Fruit fly (Drosophila melanogaster) whole organism, embryonic: ENCODE results near the gene CdGAPr.

Experiments
- ATbp ChIP-seq: fragments of 200-800 bp; sonication (Bioruptor generic); optimal IDR thresholded peaks from 2 replicates; lab custom pipeline; 2017; ENCODE audit warnings: missing biosample characterization, mild to moderate bottlenecking, missing genetic modification characterization, missing genetic modification reagents
- CG10209 ChIP-seq: fragments of 200-800 bp; sonication (Bioruptor generic); optimal IDR thresholded peaks from 3 replicates; lab custom pipeline; 2017; ENCODE audit warnings: missing biosample characterization, mild to moderate bottlenecking, missing genetic modification characterization, missing genetic modification reagents
- CG1233 ChIP-seq: fragments of 200-800 bp; sonication (Bioruptor generic); optimal IDR thresholded peaks from 4 replicates; lab custom pipeline; 2018; ENCODE audit warnings: missing biosample characterization, mild to moderate bottlenecking, missing genetic modification characterization
- CG12659 ChIP-seq: fragments of 200-800 bp; sonication (Bioruptor generic); optimal IDR thresholded peaks from 3 replicates; lab custom pipeline; 2017; ENCODE audit warnings: mild to moderate bottlenecking, missing biosample characterization, missing genetic modification reagents, missing genetic modification characterization
- CG15514 ChIP-seq: fragments of 200-800 bp; sonication (Bioruptor generic); optimal IDR thresholded peaks from 3 replicates; lab custom pipeline; 2017; ENCODE audit warnings: missing biosample characterization, missing genetic modification characterization, mild to moderate bottlenecking, moderate library complexity, missing genetic modification reagents
- CG15601 ChIP-seq: fragments of 200-800 bp; sonication (Bioruptor generic); optimal IDR thresholded peaks from 3 replicates; lab custom pipeline; 2019; ENCODE audit warnings: missing biosample characterization, mild to moderate bottlenecking, missing genetic modification characterization, moderate library complexity
- CG1647 ChIP-seq: fragments of 200-800 bp; sonication (Bioruptor generic); optimal IDR thresholded peaks from 3 replicates; lab custom pipeline; 2016; ENCODE audit warnings: missing biosample characterization, missing genetic modification characterization
- CG16815 ChIP-seq: fragments of 200-800 bp; sonication (Bioruptor generic); optimal IDR thresholded peaks from 3 replicates; lab custom pipeline; 2017; ENCODE audit warnings: missing biosample characterization, mild to moderate bottlenecking, missing genetic modification characterization
- CG17186 ChIP-seq: fragments of 200-800 bp; sonication (Bioruptor generic); optimal IDR thresholded peaks from 3 replicates; lab custom pipeline; 2017; ENCODE audit warnings: missing biosample characterization, missing genetic modification reagents, missing genetic modification characterization
- CG18011 ChIP-seq: fragments of 200-800 bp; sonication (Bioruptor generic); optimal IDR thresholded peaks from 2 replicates; lab custom pipeline; 2017; ENCODE audit warnings: missing biosample characterization, missing genetic modification characterization, mild to moderate bottlenecking, moderate library complexity, missing genotype
- CG2199 ChIP-seq: fragments of 200-800 bp; sonication (Bioruptor generic); IDR thresholded peaks from 3 replicates; pipeline ENCODE4 v1.3.6; 2022; ENCODE audit warnings: missing biosample characterization, missing genetic modification characterization
- CG2875 ChIP-seq: fragments of 200-800 bp; sonication (Bioruptor generic); optimal IDR thresholded peaks from 2 replicates; lab custom pipeline; 2017; ENCODE audit warnings: missing biosample characterization, mild to moderate bottlenecking, missing genetic modification characterization, missing genetic modification reagents
- CG30020 ChIP-seq: fragments of 200-800 bp; optimal IDR thresholded peaks from 2 replicates; lab custom pipeline; 2019; ENCODE audit warnings: missing biosample characterization, mild to moderate bottlenecking, missing genetic modification characterization, moderate library complexity
- CG34422 ChIP-seq: fragments of 200-800 bp; sonication (Bioruptor generic); IDR thresholded peaks from 3 replicates; pipeline ENCODE4 v1.3.6; 2022; ENCODE audit warnings: missing biosample characterization, missing genetic modification characterization
- CG3726 ChIP-seq: fragments of 200-800 bp; sonication (Bioruptor generic); IDR thresholded peaks from 3 replicates; pipeline ENCODE4, ENCODE4 v1.3.6; 2022; ENCODE audit warnings: missing biosample characterization, missing genetic modification characterization
- CG4360 ChIP-seq: fragments of 200-800 bp; sonication (Bioruptor generic); IDR thresholded peaks from 2 replicates; pipeline ENCODE4 v1.3.6; 2022; ENCODE audit warnings: missing biosample characterization, missing genetic modification characterization
- CG6683 ChIP-seq: fragments of 200-800 bp; sonication (Bioruptor generic); optimal IDR thresholded peaks from 2 replicates; lab custom pipeline; 2017; ENCODE audit warnings: missing biosample characterization, mild to moderate bottlenecking, missing genetic modification characterization, missing genetic modification reagents
- CG8478 ChIP-seq: fragments of >200 bp; optimal IDR thresholded peaks from 2 replicates; lab custom pipeline; 2018
- CG9215 ChIP-seq: fragments of 200-800 bp; sonication (Bioruptor generic); IDR thresholded peaks from 2 replicates; pipeline ENCODE4 v1.3.6; 2022; ENCODE audit warnings: missing biosample characterization, missing genetic modification characterization
- CTCF ChIP-seq: fragments of 200-800 bp; sonication (Bioruptor generic); optimal IDR thresholded peaks from 2 replicates; lab custom pipeline; 2017; ENCODE audit warnings: missing biosample characterization, mild to moderate bottlenecking, missing genetic modification characterization, moderate library complexity
- Chrac-16 ChIP-seq: fragments of 200-800 bp; sonication (Bioruptor generic); optimal IDR thresholded peaks from 3 replicates; lab custom pipeline; 2016; ENCODE audit warnings: missing biosample characterization, missing genetic modification characterization
- Doc3 ChIP-seq: fragments of 200-800 bp; sonication (Bioruptor generic); IDR thresholded peaks from 3 replicates; pipeline ENCODE4 v1.3.6; 2022; ENCODE audit warnings: missing biosample characterization, missing genetic modification characterization; ENCODE audit not compliant: partially characterized antibody
- Dref ChIP-seq: fragments of 200-800 bp; sonication (Bioruptor generic); IDR thresholded peaks from 2 replicates; pipeline ENCODE4 v1.3.6; 2022; ENCODE audit warnings: missing biosample characterization, missing genetic modification characterization
- Eip74EF ChIP-seq, 2 experiments: fragments of 200-800 bp in 1 of 2; fragments of >200 bp in 1 of 2; sonication (Bioruptor generic) in 1 of 2; optimal IDR thresholded peaks; 2 replicates each; lab custom pipeline; 2017 to 2019; ENCODE audit warnings: missing biosample characterization in 2 of 2, missing genetic modification characterization in 2 of 2, mild to moderate bottlenecking in 1 of 2, moderate library complexity in 1 of 2
- HHEX ChIP-seq: fragments of 200-800 bp; sonication (Bioruptor generic); optimal IDR thresholded peaks from 3 replicates; lab custom pipeline; 2017; ENCODE audit warnings: missing biosample characterization, mild to moderate bottlenecking, missing genetic modification characterization, missing genetic modification reagents
- HmgZ ChIP-seq: fragments of 200-800 bp; sonication (Bioruptor generic); optimal IDR thresholded peaks from 2 replicates; lab custom pipeline; 2018; ENCODE audit warnings: missing biosample characterization, mild to moderate bottlenecking, missing genetic modification characterization
- Hr39 ChIP-seq: fragments of >200 bp; optimal IDR thresholded peaks from 2 replicates; lab custom pipeline; 2017
- MTF-1 ChIP-seq: fragments of 200-800 bp; sonication (Bioruptor generic); optimal IDR thresholded peaks from 2 replicates; lab custom pipeline; 2018; ENCODE audit warnings: missing biosample characterization, mild to moderate bottlenecking, missing genetic modification characterization, borderline replicate concordance
- Max ChIP-seq: fragments of 200-800 bp; sonication (Bioruptor generic); optimal IDR thresholded peaks from 2 replicates; lab custom pipeline; 2016; ENCODE audit warnings: missing biosample characterization, mild to moderate bottlenecking, missing genetic modification characterization
- Neu2 ChIP-seq: fragments of 200-800 bp; sonication (Bioruptor generic); optimal IDR thresholded peaks from 3 replicates; lab custom pipeline; 2016; ENCODE audit warnings: missing biosample characterization, missing genetic modification characterization, borderline replicate concordance
- Nf-YA ChIP-seq: fragments of 200-800 bp; sonication (Bioruptor generic); IDR thresholded peaks from 2 replicates; pipeline ENCODE4 v1.3.6; 2022; ENCODE audit warnings: missing biosample characterization, missing genetic modification characterization
- Nf-YC ChIP-seq: fragments of 200-800 bp; optimal IDR thresholded peaks from 3 replicates; lab custom pipeline; 2019; ENCODE audit warnings: missing biosample characterization, mild to moderate bottlenecking, missing genetic modification characterization, moderate library complexity
- PHDP ChIP-seq: fragments of 200-800 bp; sonication (Bioruptor generic); optimal IDR thresholded peaks from 3 replicates; lab custom pipeline; 2018; ENCODE audit warnings: missing biosample characterization, mild to moderate bottlenecking, missing genetic modification characterization, moderate library complexity
- Sry-β ChIP-seq: fragments of 200-800 bp; sonication (Bioruptor generic); optimal IDR thresholded peaks from 2 replicates; lab custom pipeline; 2018; ENCODE audit warnings: missing biosample characterization, mild to moderate bottlenecking, missing genetic modification characterization, moderate library complexity
- ac ChIP-seq: fragments of 200-800 bp; sonication (Bioruptor generic); optimal IDR thresholded peaks from 3 replicates; lab custom pipeline; 2017; ENCODE audit warnings: missing biosample characterization, mild to moderate bottlenecking, missing genetic modification characterization
- bab2 ChIP-seq: fragments of 200-800 bp; sonication (Bioruptor generic); optimal IDR thresholded peaks from 2 replicates; lab custom pipeline; 2016; ENCODE audit warnings: missing biosample characterization, missing genetic modification characterization
- chn ChIP-seq: fragments of 200-800 bp; sonication (Bioruptor generic); optimal IDR thresholded peaks from 2 replicates; lab custom pipeline; 2016; ENCODE audit warnings: missing biosample characterization, missing genetic modification characterization
- da ChIP-seq: fragments of 200-800 bp; sonication (Bioruptor generic); optimal IDR thresholded peaks from 2 replicates; lab custom pipeline; 2016; ENCODE audit warnings: missing biosample characterization, missing genetic modification characterization
- disco-r ChIP-seq: fragments of 200-800 bp; sonication (Bioruptor generic); optimal IDR thresholded peaks from 2 replicates; lab custom pipeline; 2016; ENCODE audit warnings: missing biosample characterization, missing genetic modification characterization
- gfzf ChIP-seq: fragments of 200-800 bp; sonication (Bioruptor generic); optimal IDR thresholded peaks from 2 replicates; lab custom pipeline; 2016; ENCODE audit warnings: missing biosample characterization, mild to moderate bottlenecking, missing genetic modification characterization, moderate library complexity
- her ChIP-seq: fragments of 200-800 bp; sonication (Bioruptor generic); optimal IDR thresholded peaks from 2 replicates; lab custom pipeline; 2016; ENCODE audit warnings: missing biosample characterization, missing genetic modification characterization
- knrl ChIP-seq: fragments of 200-800 bp; sonication (Bioruptor generic); IDR thresholded peaks from 3 replicates; pipeline ENCODE4 v1.3.6; 2022; ENCODE audit warnings: missing biosample characterization, missing genetic modification characterization; ENCODE audit not compliant: partially characterized antibody
- lab ChIP-seq: fragments of 200-800 bp; sonication (Bioruptor generic); optimal IDR thresholded peaks from 3 replicates; lab custom pipeline; 2017; ENCODE audit warnings: missing biosample characterization, missing genetic modification characterization, mild to moderate bottlenecking, moderate library complexity, missing genetic modification reagents
- luna ChIP-seq: fragments of 200-800 bp; sonication (Bioruptor generic); optimal IDR thresholded peaks from 2 replicates; lab custom pipeline; 2016; ENCODE audit warnings: missing biosample characterization, missing genetic modification characterization
- onecut ChIP-seq: fragments of 200-800 bp; sonication (Bioruptor generic); IDR thresholded peaks from 2 replicates; pipeline ENCODE4 v1.3.6; 2022; ENCODE audit warnings: missing biosample characterization, missing genetic modification characterization
- pum ChIP-seq: fragments of 200-800 bp; sonication (Bioruptor generic); optimal IDR thresholded peaks from 2 replicates; lab custom pipeline; 2016; ENCODE audit warnings: missing biosample characterization, missing genetic modification characterization
- pzg ChIP-seq: fragments of 200-800 bp; sonication (Bioruptor generic); optimal IDR thresholded peaks from 3 replicates; lab custom pipeline; 2018; ENCODE audit warnings: missing biosample characterization, mild to moderate bottlenecking, missing genetic modification characterization, moderate library complexity
- so ChIP-seq: fragments of 200-800 bp; sonication (Bioruptor generic); IDR thresholded peaks from 3 replicates; pipeline ENCODE4 v1.3.6; 2022; ENCODE audit warnings: missing biosample characterization, missing genetic modification characterization
- tna ChIP-seq: fragments of 200-800 bp; sonication (Bioruptor generic); IDR thresholded peaks from 2 replicates; pipeline ENCODE4 v1.3.6; 2022; ENCODE audit warnings: missing biosample characterization, missing genetic modification characterization; ENCODE audit not compliant: partially characterized antibody

CdGAPr gene

DNA sequence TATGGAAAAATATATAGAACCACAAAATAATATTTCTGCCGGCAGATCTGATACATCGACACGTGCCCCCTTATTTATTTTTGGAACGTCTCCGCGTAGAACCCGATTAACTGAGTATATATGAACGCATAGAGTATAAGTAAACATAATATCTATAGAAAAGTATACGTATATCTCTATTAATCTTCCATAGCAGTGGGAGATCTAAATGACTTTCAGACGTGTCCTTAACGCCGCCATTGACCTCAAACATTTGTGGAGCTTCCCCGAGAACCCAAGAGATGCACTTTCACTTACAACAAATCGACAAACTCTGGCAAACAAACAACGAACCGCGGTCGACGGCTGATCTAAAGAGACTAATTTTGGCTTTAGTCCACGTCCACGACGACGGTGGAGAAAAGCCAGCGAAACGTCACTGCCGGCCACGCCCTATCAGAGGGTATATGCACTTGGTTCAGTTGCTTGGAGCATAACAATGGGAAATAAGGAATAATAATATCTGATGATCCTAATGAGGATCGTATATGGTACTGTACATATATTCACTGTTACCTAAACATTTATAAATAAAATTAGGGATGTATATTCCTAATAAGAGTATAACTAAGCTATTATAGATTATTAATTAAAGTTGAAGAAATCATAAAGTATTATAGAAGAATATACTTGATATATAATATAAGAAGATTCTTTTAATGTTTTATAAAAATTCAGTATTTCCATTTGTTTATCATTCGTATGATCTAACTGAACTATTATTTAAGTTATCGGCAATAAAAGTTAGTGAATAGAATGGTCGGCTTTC lies 27.7 kb downstream of the CdGAPr start, which contains the start of gene fbp (continued):
- TF ChIP-seq CG30020 (tag; lab: Kevin White, UChicago), result peak; percentile 19
- peak; percentile 26 for TF ChIP-seq ATbp (GFP tag; lab: Kevin White, UChicago)
- no peak for TF ChIP-seq ac (GFP tag; lab: Kevin White, UChicago)
- TF ChIP-seq CG6683, result peak; percentile 10
- peak; percentile 10; the same call in 1 of the 2 replicates for TF ChIP-seq CG4360 (GFP tag; lab: Robert Waterston, UW)
- no peak for TF ChIP-seq her
- TF ChIP-seq CG1233, result peak; percentile 55
- no peak for TF ChIP-seq CG8478 (lab: Kevin White, UChicago)
- TF ChIP-seq Dref (GFP tag; lab: Robert Waterston, UW), result no peak
- no peak for TF ChIP-seq tna (GFP tag; lab: Robert Waterston, UW)
- TF ChIP-seq chn, result no peak
- TF ChIP-seq Doc3 (GFP tag; lab: Robert Waterston, UW), result no peak
- TF ChIP-seq so (GFP tag; lab: Robert Waterston, UW), result no peak
- no peak for TF ChIP-seq knrl (GFP tag; lab: Robert Waterston, UW)
- TF ChIP-seq da, result no peak
- peak; percentile 63 for TF ChIP-seq CG10209
- TF ChIP-seq Sry-β (GFP tag; lab: Kevin White, UChicago), result no peak
- TF ChIP-seq pum, result no peak
- TF ChIP-seq PHDP (tag; lab: Kevin White, UChicago), result peak; percentile 44
- TF ChIP-seq HHEX, result peak; percentile 43
- TF ChIP-seq luna (GFP tag; lab: Kevin White, UChicago), result no peak
- no peak for TF ChIP-seq CG1647 (GFP tag; lab: Kevin White, UChicago)
- TF ChIP-seq CG3726 (GFP tag; lab: Robert Waterston, UW), result peak; percentile 55; the same call in 1 of the 3 replicates
- TF ChIP-seq CG15601 (tag; lab: Kevin White, UChicago), result peak; percentile 36
- TF ChIP-seq CG12659 (GFP tag; lab: Kevin White, UChicago), result peak; percentile 82
- no peak for TF ChIP-seq CG2875 (GFP tag; lab: Kevin White, UChicago)
- TF ChIP-seq Chrac-16, result peak; percentile 69
- 0 out of 3 replicates have a peak, but pooled peaks have one; percentile 19 for TF ChIP-seq CG2199 (GFP tag; lab: Robert Waterston, UW)
- no peak for TF ChIP-seq Hr39 (lab: Kevin White, UChicago)
- TF ChIP-seq CTCF (GFP tag; lab: Kevin White, UChicago), result no peak
- TF ChIP-seq CG17186 (GFP tag; lab: Kevin White, UChicago), result no peak
- peak; percentile 22 for TF ChIP-seq CG15514 (GFP tag; lab: Kevin White, UChicago)
- no peak for TF ChIP-seq bab2 (GFP tag; lab: Kevin White, UChicago)
- no peak for TF ChIP-seq pzg (GFP tag; lab: Kevin White, UChicago)
- TF ChIP-seq lab (GFP tag; lab: Kevin White, UChicago), result peak; percentile 45
- TF ChIP-seq HmgZ (tag; lab: Kevin White, UChicago), result no peak
- peak in 1 of 2 experiments; percentile 70 for TF ChIP-seq Eip74EF (GFP tag; optimal IDR thresholded peaks at IDR 0.05; lab: Kevin White, UChicago)
- no peak for TF ChIP-seq disco-r (GFP tag; lab: Kevin White, UChicago)
- peak; percentile 71; the same call in 2 of the 3 replicates for TF ChIP-seq CG34422 (GFP tag; lab: Robert Waterston, UW)
- no peak for TF ChIP-seq Max (GFP tag; lab: Kevin White, UChicago)
- no peak for TF ChIP-seq Neu2 (GFP tag; lab: Kevin White, UChicago)
- peak; percentile 33 for TF ChIP-seq CG18011 (GFP tag; lab: Kevin White, UChicago)
- peak; percentile 68 for TF ChIP-seq CG16815
- no peak for TF ChIP-seq onecut (GFP tag; lab: Robert Waterston, UW)
- peak; percentile 65 for TF ChIP-seq Nf-YC (tag; lab: Kevin White, UChicago)
- no peak for TF ChIP-seq Nf-YA (GFP tag; lab: Robert Waterston, UW)
- TF ChIP-seq MTF-1 (GFP tag; lab: Kevin White, UChicago), result no peak
- no peak for TF ChIP-seq gfzf (GFP tag; lab: Kevin White, UChicago)
- peak; percentile 48 for TF ChIP-seq CG9215 (GFP tag; lab: Robert Waterston, UW)
